Fruit fly (Drosophila melanogaster): ENCODE results near the gene Cln3.

Gene Cln3

DNA sequence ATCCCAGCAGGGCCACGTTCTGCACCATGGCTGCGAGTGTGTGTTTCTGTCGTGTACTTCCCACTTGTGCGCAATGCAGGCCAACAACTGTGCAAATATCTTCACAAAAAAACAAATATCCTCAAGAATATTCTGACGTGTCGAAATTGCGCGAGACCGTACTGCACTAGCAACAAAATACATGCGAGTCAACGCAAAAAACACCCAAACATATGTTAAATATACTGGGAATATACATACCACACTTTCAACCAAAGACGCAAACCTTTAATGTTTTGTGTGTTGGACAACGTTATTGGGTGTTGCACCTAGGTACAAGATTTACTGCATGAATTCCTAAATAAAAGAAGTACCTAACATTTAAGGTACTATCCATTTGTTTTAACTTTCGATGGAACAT, 11.8 kb downstream of the Cln3 start, which contains the start of gene NUCB1 (continued):
- TF ChIP-seq CG3281 (GFP tag; optimal IDR thresholded peaks at IDR 0.05) (peak; percentile 39), tin (GFP tag; optimal IDR thresholded peaks at IDR 0.05) (peak; percentile 3), CG15514 (GFP tag; optimal IDR thresholded peaks at IDR 0.05) (peak; percentile 83), Dbx (GFP tag; IDR thresholded peaks at IDR 0.05) (peak; percentile 69; the same call in 2 of the 3 replicates), CG10979 (tag; optimal IDR thresholded peaks at IDR 0.05) (peak; percentile 18), lola (GFP tag; optimal IDR thresholded peaks at IDR 0.05) (peak in 1 of 3 experiments; percentile 16), Spps (tag; optimal IDR thresholded peaks at IDR 0.05) (peak; percentile 21), CG13287 (GFP tag; IDR thresholded peaks at IDR 0.05; ENCODE audit: partially characterized antibody) (peak; percentile 56; the same call in 1 of the 2 replicates), CG1024 (GFP tag; IDR thresholded peaks at IDR 0.05) (no peak; the same call in 1 of the 2 replicates), ttk (GFP tag; IDR thresholded peaks at IDR 0.05) (no peak), Atf6 (GFP tag; IDR thresholded peaks at IDR 0.05) (peak; percentile 24; the same call in 1 of the 2 replicates)

DNA sequence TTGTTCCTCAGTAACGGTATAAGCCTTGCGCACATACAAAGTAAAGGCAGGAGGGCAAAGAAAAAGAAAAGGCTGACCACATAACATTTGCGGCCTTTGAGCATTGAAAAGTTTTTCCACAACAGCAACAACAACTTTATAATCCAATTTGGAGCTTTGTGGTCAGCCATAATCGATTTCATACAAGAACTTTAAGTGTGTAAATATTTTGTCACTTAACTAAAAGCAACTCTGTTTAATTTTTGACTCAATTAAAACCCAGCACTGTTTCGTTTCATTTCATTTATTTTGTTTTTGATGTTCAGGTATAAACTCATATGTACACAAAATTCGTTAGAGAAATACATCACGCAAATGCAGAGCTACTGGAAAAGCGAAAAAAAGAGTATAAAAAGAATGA, 16.4 kb downstream of the Cln3 start, which contains the start of gene CG42816:
Gene CG42816 (minus strand): TSS at position 101 of the 400 bp plus-strand sequence.
- no peak for TF ChIP-seq pita (GFP tag; optimal IDR thresholded peaks at IDR 0.05)

DNA sequence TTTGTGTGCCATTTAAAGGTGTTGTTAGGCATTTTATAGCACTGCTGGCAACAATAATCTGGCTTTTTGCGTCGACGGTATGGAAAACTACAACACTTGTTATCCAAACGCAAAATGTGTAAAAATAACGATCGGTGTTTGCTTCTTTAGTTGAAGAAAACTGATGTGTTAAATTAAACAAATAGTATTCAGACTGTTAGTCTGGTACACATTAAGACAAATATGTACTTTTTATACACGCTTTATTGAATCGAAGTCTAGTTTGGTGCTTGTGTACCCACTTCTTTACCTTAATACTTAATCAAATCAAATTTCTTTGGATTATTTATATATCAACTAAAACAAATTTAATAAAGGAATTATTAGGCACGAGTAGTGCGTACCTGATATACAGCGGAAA, 22.4 kb downstream of the Cln3 start:
- TF ChIP-seq HmgZ (tag; optimal IDR thresholded peaks at IDR 0.05) (no peak), CG6813 (GFP tag; optimal IDR thresholded peaks at IDR 0.05) (peak; percentile 79), sens (GFP tag) (no peak), gsb (GFP tag; IDR thresholded peaks at IDR 0.05) (no peak), CG3163 (GFP tag; optimal IDR thresholded peaks at IDR 0.05) (no peak), CG32772 (GFP tag; IDR thresholded peaks at IDR 0.05) (no peak), GATAe (GFP tag; conservative IDR thresholded peaks at IDR 0.05) (no peak), E2f1 (GFP tag; IDR thresholded peaks at IDR 0.05) (no peak), CG6791 (GFP tag; IDR thresholded peaks at IDR 0.05; ENCODE audit: partially characterized antibody) (no peak), ato (GFP tag; IDR thresholded peaks at IDR 0.05; ENCODE audit: partially characterized antibody) (no peak), Atf3 (GFP tag; optimal IDR thresholded peaks at IDR 0.05) (no peak), pzg (GFP tag; optimal IDR thresholded peaks at IDR 0.05) (no peak), Nf-YB (GFP tag; optimal IDR thresholded peaks at IDR 0.05) (no peak), Opbp (GFP tag; IDR thresholded peaks at IDR 0.05; ENCODE audit: partially characterized antibody) (no peak), CG8765 (GFP tag; IDR thresholded peaks at IDR 0.05) (no peak), CG6765 (GFP tag; optimal IDR thresholded peaks at IDR 0.05) (peak; percentile 66), Dbx (GFP tag; IDR thresholded peaks at IDR 0.05) (0 out of 3 replicates have a peak, but pooled peaks have one; percentile 47), cg (GFP tag; optimal IDR thresholded peaks at IDR 0.05) (no peak), CG34422 (GFP tag; IDR thresholded peaks at IDR 0.05) (no peak), CG17385 (GFP tag; optimal IDR thresholded peaks at IDR 0.05) (peak; percentile 24), Taf1 (GFP tag; IDR thresholded peaks at IDR 0.05) (no peak), fd3F (GFP tag; optimal IDR thresholded peaks at IDR 0.05) (peak; percentile 87), MESR4 (GFP tag; optimal IDR thresholded peaks at IDR 0.05) (no peak), CG15011 (GFP tag; optimal IDR thresholded peaks at IDR 0.05) (peak; percentile 62), wdn (GFP tag; IDR thresholded peaks at IDR 0.05) (no peak), CG15514 (GFP tag; optimal IDR thresholded peaks at IDR 0.05) (peak; percentile 41), az2 (GFP tag; optimal IDR thresholded peaks at IDR 0.05) (no peak), CG14441 (GFP tag; IDR thresholded peaks at IDR 0.05) (no peak), caup (GFP tag; optimal IDR thresholded peaks at IDR 0.05; ENCODE audit: severe bottlenecking) (peak; percentile 85), Blimp-1 (GFP tag; optimal IDR thresholded peaks at IDR 0.05) (no peak), nom (GFP tag; optimal IDR thresholded peaks at IDR 0.05) (no peak), bab2 (GFP tag; optimal IDR thresholded peaks at IDR 0.05) (peak; percentile 1), CG10654 (GFP tag; optimal IDR thresholded peaks at IDR 0.05) (no peak), Aef1 (GFP tag; IDR thresholded peaks at IDR 0.05) (no peak), CG1024 (GFP tag; IDR thresholded peaks at IDR 0.05) (no peak), da (GFP tag; optimal IDR thresholded peaks at IDR 0.05) (no peak), Sry-δ (GFP tag; optimal IDR thresholded peaks at IDR 0.05) (no peak), CG12236 (GFP tag; optimal IDR thresholded peaks at IDR 0.05) (no peak)

All from whole organism, embryonic.